Worm (Caenorhabditis elegans): ENCODE data around the gene repo-1.

- TF ChIP-seq W03F9.2 (tag; optimal IDR thresholded peaks at IDR 0.05) (no peak), dao-5 (tag; optimal IDR thresholded peaks at IDR 0.05) (no peak)
Measured at ce11 chrIV:12124314-12125084, 40.2 kb downstream of the repo-1 start, which contains the start of gene dhhc-6.

Measured in whole organism, L4/young adult.